Worm (Caenorhabditis elegans): ENCODE measurements around the gene dhs-21.

Gene dhs-21

ce11 chrV:12729220-12729619, 4.2 kb downstream of the dhs-21 start, which contains the start of gene R11D1.10:
Gene R11D1.10 (plus strand): TSS chrV:12729520.
- TF ChIP-seq rnt-1 (tag; optimal IDR thresholded peaks at IDR 0.05), result no peak
- no peak for TF ChIP-seq efl-1 (optimal IDR thresholded peaks at IDR 0.05)
- peak in 1 of 2 experiments; percentile 70 for TF ChIP-seq efl-1 (GFP tag; optimal IDR thresholded peaks at IDR 0.05 in 1 of 2)

- no peak for TF ChIP-seq efl-3 (GFP tag; optimal IDR thresholded peaks at IDR 0.05)
- peak; percentile 56 for TF ChIP-seq ceh-8 (GFP tag; optimal IDR thresholded peaks at IDR 0.05)
- TF ChIP-seq ztf-11 (tag; optimal IDR thresholded peaks at IDR 0.05), result peak in 1 of 2 experiments; percentile 41
- TF ChIP-seq Y116A8C.19 (tag; optimal IDR thresholded peaks at IDR 0.05; ENCODE audit: borderline replicate concordance), result no peak
- TF ChIP-seq aly-2 (tag; optimal IDR thresholded peaks at IDR 0.05), result peak; percentile 42
- peak; percentile 86 to 87 for TF ChIP-seq efl-1 (optimal IDR thresholded peaks at IDR 0.05)
- peak; percentile 84 to 98 for TF ChIP-seq efl-1 (GFP tag; optimal IDR thresholded peaks at IDR 0.05 in 1 of 2)
- peak; percentile 84 for TF ChIP-seq fos-1 (tag; optimal IDR thresholded peaks at IDR 0.05)
- peak; percentile 65 for TF ChIP-seq nhr-237 (tag; optimal IDR thresholded peaks at IDR 0.05)
- no peak for TF ChIP-seq ama-1 (optimal IDR thresholded peaks at IDR 0.05)
- peak; percentile 42 for TF ChIP-seq fkh-10 (GFP tag; optimal IDR thresholded peaks at IDR 0.05)
- TF ChIP-seq mef-2 (tag; optimal IDR thresholded peaks at IDR 0.05), result peak; percentile 29
- peak in 4 of 6 experiments; percentile 51 to 92 (median 70) for TF ChIP-seq elt-3 (tag; optimal IDR thresholded peaks at IDR 0.05)
- TF ChIP-seq isw-1 (GFP tag; IDR thresholded peaks at IDR 0.05), result peak; percentile 87
- peak; percentile 91 to 94 for TF ChIP-seq lsy-2 (tag; optimal IDR thresholded peaks at IDR 0.05)
- no peak for TF ChIP-seq ces-1 (GFP tag; optimal IDR thresholded peaks at IDR 0.05)
- peak; percentile 83 for TF ChIP-seq tbx-2 (tag; optimal IDR thresholded peaks at IDR 0.05)
- TF ChIP-seq F16B12.6 (tag; optimal IDR thresholded peaks at IDR 0.05), result peak; percentile 62
- no peak for TF ChIP-seq nhr-76 (tag; optimal IDR thresholded peaks at IDR 0.05)
- TF ChIP-seq elt-2 (tag; optimal IDR thresholded peaks at IDR 0.05), result peak; percentile 33
- TF ChIP-seq C04F5.9 (tag; optimal IDR thresholded peaks at IDR 0.05), result peak; percentile 61
- TF ChIP-seq nhr-11 (tag; optimal IDR thresholded peaks at IDR 0.05), result no peak
- peak; percentile 86 for TF ChIP-seq nhr-19 (GFP tag; conservative IDR thresholded peaks at IDR 0.05)
- TF ChIP-seq snu-23 (GFP tag; optimal IDR thresholded peaks at IDR 0.05), result peak; percentile 93
- no peak for TF ChIP-seq sup-37 (GFP tag; optimal IDR thresholded peaks at IDR 0.05)
- peak; percentile 93 for TF ChIP-seq nhr-85 (tag)
- TF ChIP-seq nhr-28 (tag; optimal IDR thresholded peaks at IDR 0.05), result no peak
- TF ChIP-seq irx-1 (tag; optimal IDR thresholded peaks at IDR 0.05), result peak; percentile 76
- TF ChIP-seq pag-3 (tag; optimal IDR thresholded peaks at IDR 0.05; ENCODE audit: borderline replicate concordance, insufficient read depth), result no peak
- TF ChIP-seq lin-39 (tag; optimal IDR thresholded peaks at IDR 0.05), result peak; percentile 78
- peak in 1 of 2 experiments; percentile 88 for TF ChIP-seq mdl-1 (tag; optimal IDR thresholded peaks at IDR 0.05)
- peak; percentile 82 for TF ChIP-seq swsn-7 (tag; optimal IDR thresholded peaks at IDR 0.05)
- TF ChIP-seq jun-1 (tag; optimal IDR thresholded peaks at IDR 0.05), result peak; percentile 71
- TF ChIP-seq lin-35 (GFP tag; optimal IDR thresholded peaks at IDR 0.05), result peak; percentile 85 to 92
- peak; percentile 95 for TF ChIP-seq C16A3.4 (tag; optimal IDR thresholded peaks at IDR 0.05)
- peak; percentile 98 for TF ChIP-seq lin-15B (tag; optimal IDR thresholded peaks at IDR 0.05)
- TF ChIP-seq mep-1 (tag; optimal IDR thresholded peaks at IDR 0.05), result peak; percentile 97
- peak; percentile 1 for TF ChIP-seq zip-4 (GFP tag; optimal IDR thresholded peaks at IDR 0.05)
- TF ChIP-seq alr-1 (tag; optimal IDR thresholded peaks at IDR 0.05; ENCODE audit: borderline replicate concordance), result peak; percentile 1
- TF ChIP-seq hlh-17 (GFP tag; optimal IDR thresholded peaks at IDR 0.05; ENCODE audit: borderline replicate concordance), result no peak
- TF ChIP-seq fkh-8 (tag; optimal IDR thresholded peaks at IDR 0.05), result peak; percentile 94
- TF ChIP-seq lin-14 (GFP tag; optimal IDR thresholded peaks at IDR 0.05), result peak; percentile 95
- TF ChIP-seq nhr-12 (tag; optimal IDR thresholded peaks at IDR 0.05), result no peak
- TF ChIP-seq pax-3 (tag; optimal IDR thresholded peaks at IDR 0.05), result peak; percentile 86
- TF ChIP-seq nhr-77 (tag; optimal IDR thresholded peaks at IDR 0.05), result peak; percentile 82
- TF ChIP-seq hlh-4 (tag; optimal IDR thresholded peaks at IDR 0.05), result no peak
- TF ChIP-seq ceh-82 (tag; optimal IDR thresholded peaks at IDR 0.05), result peak; percentile 92 to 93 (median 93)
- TF ChIP-seq nhr-47 (tag; optimal IDR thresholded peaks at IDR 0.05), result peak; percentile 90
Measured at ce11 chrV:12728062-12728665, 5.3 kb downstream of the dhs-21 start, which contains the start of the genes rpl-28 and mrpl-49. Gene rpl-28 (minus strand): TSS chrV:12728112. Gene mrpl-49 (plus strand): TSS chrV:12728631.
